Worm (Caenorhabditis elegans): Measurements from ENCODE around the gene sre-44.

DNA sequence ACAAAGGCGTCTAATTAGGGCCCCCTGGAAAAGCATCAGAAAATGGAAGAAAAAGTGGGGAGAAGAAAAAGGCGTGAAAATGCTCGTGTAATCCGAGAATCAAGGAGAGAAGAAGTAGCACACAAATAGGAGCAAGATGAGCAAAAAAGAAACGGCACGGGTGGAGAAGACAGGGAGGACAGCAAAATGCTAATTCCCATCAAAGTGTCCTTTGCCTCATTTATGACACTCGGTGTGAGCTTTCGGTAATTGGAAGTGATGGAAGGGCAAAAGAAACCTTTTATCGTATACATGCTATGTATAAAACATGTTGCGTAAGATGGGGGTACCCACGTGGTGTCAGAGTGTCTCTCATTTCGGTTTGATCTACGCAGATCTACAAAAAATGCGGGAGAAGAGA is 15.9 kb upstream of the sre-44 start:
- TF ChIP-seq nhr-237 (tag; optimal IDR thresholded peaks at IDR 0.05) (no peak), unc-62 (GFP tag; optimal IDR thresholded peaks at IDR 0.05) (no peak), sptf-1 (tag; optimal IDR thresholded peaks at IDR 0.05) (no peak), elt-3 (tag; optimal IDR thresholded peaks at IDR 0.05) (no peak), M03D4.4 (tag; optimal IDR thresholded peaks at IDR 0.05) (no peak), mep-1 (tag; optimal IDR thresholded peaks at IDR 0.05) (no peak), elt-1 (tag; optimal IDR thresholded peaks at IDR 0.05; ENCODE audit: borderline replicate concordance, insufficient read depth) (no peak), tbx-8 (GFP tag; optimal IDR thresholded peaks at IDR 0.05) (no peak)

All from whole organism, mixed stage, embryonic.